Fruit fly (Drosophila melanogaster): ENCODE results near the gene ninaA.

ninaA gene

dm6 chr2L:847189-847987 is 29.7 kb upstream of the ninaA start (continued):
- TF ChIP-seq CG9215 (GFP tag; IDR thresholded peaks at IDR 0.05), result no peak
- TF ChIP-seq Hmr (GFP tag; optimal IDR thresholded peaks at IDR 0.05), result no peak
- no peak for TF ChIP-seq CG9876 (GFP tag; optimal IDR thresholded peaks at IDR 0.05)
- no peak for TF ChIP-seq Dp (GFP tag; optimal IDR thresholded peaks at IDR 0.05)
- TF ChIP-seq slou (GFP tag; optimal IDR thresholded peaks at IDR 0.05), result no peak
- TF ChIP-seq CG11504 (tag; optimal IDR thresholded peaks at IDR 0.05), result peak; percentile 55
- TF ChIP-seq ssp (GFP tag; IDR thresholded peaks at IDR 0.05), result no peak
- TF ChIP-seq CG6654 (GFP tag; optimal IDR thresholded peaks at IDR 0.05), result peak; percentile 1
- TF ChIP-seq Dip2 (GFP tag; IDR thresholded peaks at IDR 0.05), result no peak
- no peak for TF ChIP-seq al (GFP tag; IDR thresholded peaks at IDR 0.05)
- no peak for TF ChIP-seq CG17568 (GFP tag; optimal IDR thresholded peaks at IDR 0.05)
- no peak for TF ChIP-seq Tbp (GFP tag; optimal IDR thresholded peaks at IDR 0.05)
- TF ChIP-seq Doc3 (GFP tag; IDR thresholded peaks at IDR 0.05; ENCODE audit: partially characterized antibody), result no peak
- TF ChIP-seq CG11085 (GFP tag; IDR thresholded peaks at IDR 0.05), result no peak
- no peak for TF ChIP-seq abd-A (tag; optimal IDR thresholded peaks at IDR 0.05)
- TF ChIP-seq nau (GFP tag; optimal IDR thresholded peaks at IDR 0.05), result no peak
- no peak for TF ChIP-seq CG14860 (GFP tag; IDR thresholded peaks at IDR 0.05; ENCODE audit: partially characterized antibody)
- no peak for TF ChIP-seq fd102C (GFP tag; optimal IDR thresholded peaks at IDR 0.05)
- TF ChIP-seq pfk (GFP tag; optimal IDR thresholded peaks at IDR 0.05), result no peak
- no peak for TF ChIP-seq schlank (tag; optimal IDR thresholded peaks at IDR 0.05)
- TF ChIP-seq CG2129 (GFP tag; IDR thresholded peaks at IDR 0.05; ENCODE audit: partially characterized antibody), result no peak
- peak; percentile 23 for TF ChIP-seq CG4424 (GFP tag; optimal IDR thresholded peaks at IDR 0.05)
- no peak for TF ChIP-seq bcd (GFP tag; optimal IDR thresholded peaks at IDR 0.05)
- no peak for TF ChIP-seq CG11723 (GFP tag; optimal IDR thresholded peaks at IDR 0.05)
- TF ChIP-seq CG14710 (tag; optimal IDR thresholded peaks at IDR 0.05), result no peak
- no peak for TF ChIP-seq Doc2 (GFP tag; IDR thresholded peaks at IDR 0.05)
- TF ChIP-seq CG12071 (GFP tag; optimal IDR thresholded peaks at IDR 0.05), result no peak
- TF ChIP-seq tio (GFP tag; optimal IDR thresholded peaks at IDR 0.05), result no peak
- no peak for TF ChIP-seq Mes4 (GFP tag; optimal IDR thresholded peaks at IDR 0.05)
- TF ChIP-seq CG10462 (GFP tag; optimal IDR thresholded peaks at IDR 0.05), result no peak
- no peak for TF ChIP-seq Usf (GFP tag; optimal IDR thresholded peaks at IDR 0.05)
- no peak for TF ChIP-seq CG5180 (GFP tag; optimal IDR thresholded peaks at IDR 0.05)
- TF ChIP-seq Dad (GFP tag; optimal IDR thresholded peaks at IDR 0.05), result no peak
- TF ChIP-seq sqz (GFP tag; optimal IDR thresholded peaks at IDR 0.05), result no peak
- TF ChIP-seq Myb (GFP tag; optimal IDR thresholded peaks at IDR 0.05), result no peak
- no peak for TF ChIP-seq tx (GFP tag; optimal IDR thresholded peaks at IDR 0.05)
- TF ChIP-seq Dll (GFP tag; IDR thresholded peaks at IDR 0.05; ENCODE audit: partially characterized antibody), result no peak
- no peak for TF ChIP-seq ERR (GFP tag; optimal IDR thresholded peaks at IDR 0.05)
- TF ChIP-seq mirr (GFP tag; optimal IDR thresholded peaks at IDR 0.05), result no peak
- no peak for TF ChIP-seq CG3065 (GFP tag; optimal IDR thresholded peaks at IDR 0.05)
- 0 out of 2 replicates have a peak, but pooled peaks have one; percentile 12 for TF ChIP-seq Nf-YA (GFP tag; IDR thresholded peaks at IDR 0.05)
- TF ChIP-seq stwl (tag; optimal IDR thresholded peaks at IDR 0.05), result no peak
- no peak for TF ChIP-seq CG10654 (GFP tag; optimal IDR thresholded peaks at IDR 0.05)
- peak; percentile 4 for TF ChIP-seq CG13424 (tag; optimal IDR thresholded peaks at IDR 0.05)
- no peak for TF ChIP-seq kni (GFP tag; optimal IDR thresholded peaks at IDR 0.05)
- no peak for TF ChIP-seq exex (tag; optimal IDR thresholded peaks at IDR 0.05)
- no peak for TF ChIP-seq Awh (GFP tag; IDR thresholded peaks at IDR 0.05)
- no peak for TF ChIP-seq odd (GFP tag; optimal IDR thresholded peaks at IDR 0.05)
- no peak for TF ChIP-seq unc-4 (GFP tag; IDR thresholded peaks at IDR 0.05; ENCODE audit: partially characterized antibody)

All from whole organism, embryonic.